Worm (Caenorhabditis elegans) whole organism, L2 larva: ENCODE data around the gene C02F5.10.

Experiments
- ZK546.5 ChIP-seq: sonication (generic microtip); optimal IDR thresholded peaks from 2 replicates; lab custom pipeline; 2017; ENCODE audit warnings: missing biosample characterization, missing genetic modification characterization
- ama-1 ChIP-seq: fragments of 150-350 bp; optimal IDR thresholded peaks from 2 replicates; lab custom pipeline; 2018; ENCODE audit warnings: inconsistent platforms
- elt-1 ChIP-seq: fragments of 150-350 bp; optimal IDR thresholded peaks from 2 replicates; lab custom pipeline; 2014; ENCODE audit warnings: missing biosample characterization, missing genetic modification characterization
- lin-11 ChIP-seq: fragments of 150-350 bp; sonication (generic microtip); optimal IDR thresholded peaks from 2 replicates; lab custom pipeline; 2014; ENCODE audit warnings: missing biosample characterization, missing genetic modification characterization, inconsistent platforms, mixed read lengths
- lin-39 ChIP-seq: fragments of 150-350 bp; optimal IDR thresholded peaks from 2 replicates; lab custom pipeline; 2014; ENCODE audit warnings: missing biosample characterization, missing genetic modification reagents, missing genetic modification characterization
- lsy-2 ChIP-seq, 2 experiments: fragments of 150-350 bp in 1 of 2; sonication (generic microtip) in 1 of 2; optimal IDR thresholded peaks; 2 replicates each; lab custom pipeline; 2014 to 2017; ENCODE audit warnings: missing biosample characterization in 2 of 2, missing genetic modification characterization in 2 of 2
- nhr-21 ChIP-seq: fragments of 150-350 bp; optimal IDR thresholded peaks from 2 replicates; lab custom pipeline; 2014; ENCODE audit warnings: missing biosample characterization, missing genetic modification characterization
- nhr-25 ChIP-seq: fragments of 150-350 bp; sonication (generic microtip); optimal IDR thresholded peaks from 3 replicates; lab custom pipeline; 2014; ENCODE audit warnings: missing biosample characterization, missing genetic modification characterization
- skn-1 ChIP-seq: sonication (generic microtip); optimal IDR thresholded peaks from 2 replicates; lab custom pipeline; 2017; ENCODE audit warnings: missing biosample characterization, missing genetic modification characterization
- unc-62 ChIP-seq: fragments of 150-350 bp; optimal IDR thresholded peaks from 2 replicates; lab custom pipeline; 2014; ENCODE audit warnings: missing biosample characterization, missing genetic modification reagents, missing genetic modification characterization
- zag-1 ChIP-seq: fragments of 150-350 bp; optimal IDR thresholded peaks from 2 replicates; lab custom pipeline; 2014; ENCODE audit warnings: missing biosample characterization, missing genetic modification characterization
- ztf-4 ChIP-seq: fragments of 150-350 bp; optimal IDR thresholded peaks from 2 replicates; lab custom pipeline; 2014; ENCODE audit warnings: missing biosample characterization, missing genetic modification characterization

DNA sequence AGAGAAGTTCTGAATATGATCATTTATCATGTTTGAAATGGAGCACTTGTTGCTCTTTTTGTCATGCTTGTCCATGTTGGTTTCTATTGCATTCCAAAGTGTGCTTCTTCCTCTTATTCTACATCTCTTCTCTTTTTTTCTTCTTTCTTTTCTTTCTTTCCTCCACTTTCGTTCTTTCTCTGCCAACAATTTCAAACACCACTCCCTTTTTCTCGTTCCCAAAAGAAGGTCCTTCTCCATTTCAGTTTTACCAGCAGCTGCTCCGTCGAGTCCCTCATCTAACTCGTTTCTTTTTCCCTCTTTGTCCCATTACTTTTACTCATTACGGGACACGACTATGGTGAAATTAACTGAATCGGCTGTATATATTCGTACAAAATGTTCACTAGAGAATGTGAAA lies 5.7 kb upstream of the C02F5.10 start, which contains the start of gene F09G8.5:
- TF ChIP-seq zag-1 (tag; lab: Kevin White, UChicago), result no peak
- TF ChIP-seq lin-39, result no peak
- TF ChIP-seq lsy-2 (tag; optimal IDR thresholded peaks at IDR 0.05; lab: Kevin White, UChicago), result no peak
- TF ChIP-seq ztf-4 (tag; lab: Kevin White, UChicago), result no peak
- no peak for TF ChIP-seq elt-1 (tag; lab: Kevin White, UChicago)
- TF ChIP-seq ZK546.5 (tag; lab: Kevin White, UChicago), result no peak
- no peak for TF ChIP-seq nhr-25 (tag; lab: Kevin White, UChicago)
- no peak for TF ChIP-seq lin-11 (tag; lab: Kevin White, UChicago)
- no peak for TF ChIP-seq ama-1
- TF ChIP-seq nhr-21, result no peak
- TF ChIP-seq skn-1 (tag; lab: Kevin White, UChicago), result no peak
- no peak for TF ChIP-seq unc-62
